Fruit fly (Drosophila melanogaster) whole organism, embryonic: ENCODE results near the gene CG13840.

ENCODE experiments used
- Bgb ChIP-seq: fragments of 200-800 bp; sonication (Bioruptor generic); IDR thresholded peaks from 2 replicates; pipeline ENCODE4 v1.3.6; 2022; ENCODE audit warnings: missing biosample characterization, missing genetic modification characterization; ENCODE audit not compliant: partially characterized antibody
- CG10267 ChIP-seq: fragments of 200-800 bp; sonication (Bioruptor generic); optimal IDR thresholded peaks from 2 replicates; lab custom pipeline; 2018; ENCODE audit warnings: missing biosample characterization, mild to moderate bottlenecking, missing genetic modification characterization, moderate library complexity
- CG10366 ChIP-seq: fragments of 200-800 bp; sonication (Bioruptor generic); IDR thresholded peaks from 2 replicates; pipeline ENCODE4 v1.3.6; 2022; ENCODE audit warnings: missing biosample characterization, missing genetic modification characterization
- CG11398 ChIP-seq: fragments of 200-800 bp; sonication (Bioruptor generic); optimal IDR thresholded peaks from 2 replicates; lab custom pipeline; 2016; ENCODE audit warnings: missing biosample characterization, missing genetic modification characterization
- CG12071 ChIP-seq: fragments of 200-800 bp; sonication (Bioruptor generic); optimal IDR thresholded peaks from 3 replicates; lab custom pipeline; 2018; ENCODE audit warnings: missing biosample characterization, mild to moderate bottlenecking, missing genetic modification characterization
- CG12155 ChIP-seq: fragments of 200-800 bp; sonication (Bioruptor generic); optimal IDR thresholded peaks from 3 replicates; lab custom pipeline; 2016; ENCODE audit warnings: missing biosample characterization, missing genetic modification characterization
- CG12219 ChIP-seq: fragments of 200-800 bp; sonication (Bioruptor generic); optimal IDR thresholded peaks from 3 replicates; lab custom pipeline; 2018; ENCODE audit warnings: missing biosample characterization, mild to moderate bottlenecking, missing genetic modification characterization
- CG12299 ChIP-seq: fragments of 200-800 bp; sonication (Bioruptor generic); optimal IDR thresholded peaks from 2 replicates; lab custom pipeline; 2018; ENCODE audit warnings: missing biosample characterization, mild to moderate bottlenecking, missing genetic modification characterization
- CG13894 ChIP-seq: fragments of 200-800 bp; sonication (Bioruptor generic); optimal IDR thresholded peaks from 3 replicates; lab custom pipeline; 2018; ENCODE audit warnings: missing biosample characterization, mild to moderate bottlenecking, missing genetic modification characterization, moderate library complexity
- CG14014 ChIP-seq: fragments of 200-800 bp; sonication (Bioruptor generic); IDR thresholded peaks from 2 replicates; pipeline ENCODE4 v1.3.6; 2022; ENCODE audit warnings: missing biosample characterization, missing genetic modification characterization
- CG16813 ChIP-seq: fragments of 200-800 bp; sonication (Bioruptor generic); IDR thresholded peaks from 3 replicates; pipeline ENCODE4 v1.3.6; 2022; ENCODE audit warnings: missing biosample characterization, missing genetic modification characterization; ENCODE audit not compliant: partially characterized antibody
- CG17385 ChIP-seq: fragments of 200-800 bp; sonication (Bioruptor generic); optimal IDR thresholded peaks from 3 replicates; lab custom pipeline; 2018; ENCODE audit warnings: missing biosample characterization, mild to moderate bottlenecking, missing genetic modification characterization
- CG17829 ChIP-seq: fragments of 200-800 bp; optimal IDR thresholded peaks from 2 replicates; lab custom pipeline; 2019; ENCODE audit warnings: missing biosample characterization, mild to moderate bottlenecking, missing genetic modification characterization, moderate library complexity
- CG17912 ChIP-seq: fragments of 200-800 bp; sonication (Bioruptor generic); optimal IDR thresholded peaks from 2 replicates; lab custom pipeline; 2018; ENCODE audit warnings: missing biosample characterization, mild to moderate bottlenecking, missing genetic modification characterization
- CG18262 ChIP-seq: fragments of 200-800 bp; optimal IDR thresholded peaks from 3 replicates; lab custom pipeline; 2019; ENCODE audit warnings: missing biosample characterization, mild to moderate bottlenecking, missing genetic modification characterization, moderate library complexity
- CG2712 ChIP-seq: fragments of 200-800 bp; optimal IDR thresholded peaks from 3 replicates; lab custom pipeline; 2019; ENCODE audit warnings: missing biosample characterization, mild to moderate bottlenecking, missing genetic modification characterization, moderate library complexity
- CG31365 ChIP-seq: fragments of 200-800 bp; sonication (Bioruptor generic); optimal IDR thresholded peaks from 2 replicates; lab custom pipeline; 2018; ENCODE audit warnings: missing biosample characterization, mild to moderate bottlenecking, missing genetic modification characterization
- CG31441 ChIP-seq: fragments of 200-800 bp; sonication (Bioruptor generic); IDR thresholded peaks from 2 replicates; pipeline ENCODE4 v1.3.6; 2022; ENCODE audit warnings: missing biosample characterization, missing genetic modification characterization
- CG32532 ChIP-seq: fragments of 200-800 bp; sonication (Bioruptor generic); IDR thresholded peaks from 2 replicates; pipeline ENCODE4 v1.3.6; 2022; ENCODE audit warnings: missing biosample characterization, missing genetic modification characterization
- CG6254 ChIP-seq: fragments of 200-800 bp; sonication (Bioruptor generic); optimal IDR thresholded peaks from 3 replicates; lab custom pipeline; 2017; ENCODE audit warnings: mild to moderate bottlenecking, missing biosample characterization, missing genetic modification reagents, missing genetic modification characterization
- CG6689 ChIP-seq: fragments of 200-800 bp; sonication (Bioruptor generic); IDR thresholded peaks from 2 replicates; pipeline ENCODE4 v1.3.6; 2022; ENCODE audit warnings: missing biosample characterization, missing genetic modification characterization
- CG8359 ChIP-seq: fragments of 200-800 bp; sonication (Bioruptor generic); optimal IDR thresholded peaks from 2 replicates; lab custom pipeline; 2017; ENCODE audit warnings: missing biosample characterization, mild to moderate bottlenecking, missing genetic modification characterization, borderline replicate concordance
- CG9215 ChIP-seq: fragments of 200-800 bp; sonication (Bioruptor generic); IDR thresholded peaks from 2 replicates; pipeline ENCODE4 v1.3.6; 2022; ENCODE audit warnings: missing biosample characterization, missing genetic modification characterization
- CG9932 ChIP-seq: fragments of 200-800 bp; sonication (Bioruptor generic); IDR thresholded peaks from 2 replicates; pipeline ENCODE4 v1.3.6; 2022; ENCODE audit warnings: missing biosample characterization, missing genetic modification characterization
- CrebB ChIP-seq: fragments of 200-800 bp; sonication (Bioruptor generic); optimal IDR thresholded peaks from 3 replicates; lab custom pipeline; 2018; ENCODE audit warnings: missing biosample characterization, mild to moderate bottlenecking, missing genetic modification characterization
- Dbx ChIP-seq: fragments of 200-800 bp; sonication (Bioruptor generic); IDR thresholded peaks from 3 replicates; pipeline ENCODE4 v1.3.6; 2022; ENCODE audit warnings: missing biosample characterization, missing genetic modification characterization
- Drgx ChIP-seq: fragments of 200-800 bp; sonication (Bioruptor generic); IDR thresholded peaks from 2 replicates; pipeline ENCODE4 v1.3.6; 2022; ENCODE audit warnings: missing biosample characterization, missing genetic modification characterization
- Hand ChIP-seq: fragments of 200-800 bp; sonication (Bioruptor generic); optimal IDR thresholded peaks from 2 replicates; lab custom pipeline; 2017; ENCODE audit warnings: mild to moderate bottlenecking, missing biosample characterization, missing genetic modification reagents, missing genetic modification characterization
- Hr78 ChIP-seq, 2 experiments: fragments of 200-800 bp in 1 of 2; fragments of >200 bp in 1 of 2; sonication (Bioruptor generic) in 1 of 2; optimal IDR thresholded peaks; 2 replicates each; lab custom pipeline; 2017 to 2019; ENCODE audit warnings: missing biosample characterization in 2 of 2, missing genetic modification characterization in 2 of 2, mild to moderate bottlenecking in 1 of 2, moderate library complexity in 1 of 2
- Kr ChIP-seq: fragments of 200-800 bp; sonication (Bioruptor generic); optimal IDR thresholded peaks from 2 replicates; lab custom pipeline; 2017; ENCODE audit warnings: missing biosample characterization, mild to moderate bottlenecking, missing genetic modification characterization
- Nf-YC ChIP-seq: fragments of 200-800 bp; optimal IDR thresholded peaks from 3 replicates; lab custom pipeline; 2019; ENCODE audit warnings: missing biosample characterization, mild to moderate bottlenecking, missing genetic modification characterization, moderate library complexity
- PHDP ChIP-seq: fragments of 200-800 bp; sonication (Bioruptor generic); optimal IDR thresholded peaks from 3 replicates; lab custom pipeline; 2018; ENCODE audit warnings: missing biosample characterization, mild to moderate bottlenecking, missing genetic modification characterization, moderate library complexity
- Rx ChIP-seq: fragments of 200-800 bp; sonication (Bioruptor generic); IDR thresholded peaks from 2 replicates; pipeline ENCODE4 v1.3.6; 2022; ENCODE audit warnings: missing biosample characterization, missing genetic modification characterization
- Six4 ChIP-seq: fragments of 200-800 bp; sonication (Bioruptor generic); optimal IDR thresholded peaks from 2 replicates; lab custom pipeline; 2016; ENCODE audit warnings: missing biosample characterization, missing genetic modification characterization
- Stat92E ChIP-seq, 3 experiments: fragments of >200 bp in 2 of 3; fragments of 200-800 bp in 1 of 3; sonication (Bioruptor generic) in 1 of 3; optimal IDR thresholded peaks; 2 replicates each; lab custom pipeline; 2017 to 2019; ENCODE audit warnings: missing biosample characterization in 3 of 3, missing genetic modification characterization in 3 of 3, mild to moderate bottlenecking in 1 of 3, moderate library complexity in 1 of 3
- TFAM ChIP-seq: fragments of 200-800 bp; sonication (Bioruptor generic); optimal IDR thresholded peaks from 2 replicates; lab custom pipeline; 2017; ENCODE audit warnings: missing biosample characterization, missing genetic modification characterization, inconsistent platforms
- aop ChIP-seq: fragments of 200-800 bp; sonication (Bioruptor generic); IDR thresholded peaks from 2 replicates; pipeline ENCODE4 v1.3.6; 2022; ENCODE audit warnings: missing biosample characterization, missing genetic modification characterization
- ato ChIP-seq: fragments of 200-800 bp; sonication (Bioruptor generic); IDR thresholded peaks from 2 replicates; pipeline ENCODE4 v1.3.6; 2022; ENCODE audit warnings: missing biosample characterization, missing genetic modification characterization; ENCODE audit not compliant: partially characterized antibody
- bowl ChIP-seq: fragments of 200-800 bp; sonication (Bioruptor generic); IDR thresholded peaks from 2 replicates; pipeline ENCODE4 v1.3.6; 2022; ENCODE audit warnings: missing biosample characterization, missing genetic modification characterization
- corto ChIP-seq: fragments of 200-800 bp; sonication (Bioruptor generic); optimal IDR thresholded peaks from 2 replicates; lab custom pipeline; 2016; ENCODE audit warnings: missing biosample characterization, mild to moderate bottlenecking, missing genetic modification characterization, moderate library complexity
- dan ChIP-seq: fragments of 200-800 bp; sonication (Bioruptor generic); IDR thresholded peaks from 2 replicates; pipeline ENCODE4 v1.3.6; 2022; ENCODE audit warnings: missing biosample characterization, missing genetic modification characterization
- hkb ChIP-seq, 2 experiments: fragments of 200-800 bp in 1 of 2; fragments of >200 bp in 1 of 2; sonication (Bioruptor generic) in 1 of 2; IDR thresholded peaks in 1 of 2; optimal IDR thresholded peaks in 1 of 2; 2 replicates each; pipeline versions ENCODE4 v1.3.6 to Lab custom; 2017 to 2022; ENCODE audit warnings: missing biosample characterization in 1 of 2, missing genetic modification characterization in 1 of 2
- ind ChIP-seq: fragments of 200-800 bp; sonication (Bioruptor generic); optimal IDR thresholded peaks from 3 replicates; lab custom pipeline; 2016; ENCODE audit warnings: missing biosample characterization, missing genetic modification characterization
- sd ChIP-seq: fragments of 200-800 bp; sonication (Bioruptor generic); optimal IDR thresholded peaks from 3 replicates; lab custom pipeline; 2018; ENCODE audit warnings: missing biosample characterization, mild to moderate bottlenecking, missing genetic modification characterization, moderate library complexity
- sim ChIP-seq: fragments of 200-800 bp; sonication (Bioruptor generic); IDR thresholded peaks from 2 replicates; pipeline ENCODE4 v1.3.6; 2022; ENCODE audit warnings: missing biosample characterization, missing genetic modification characterization
- sr ChIP-seq: fragments of 200-800 bp; sonication (Bioruptor generic); IDR thresholded peaks from 3 replicates; pipeline ENCODE4 v1.3.6; 2022; ENCODE audit warnings: missing biosample characterization, missing genetic modification characterization
- sug ChIP-seq: fragments of 200-800 bp; optimal IDR thresholded peaks from 2 replicates; lab custom pipeline; 2019; ENCODE audit warnings: missing biosample characterization, mild to moderate bottlenecking, missing genetic modification characterization, moderate library complexity
- tap ChIP-seq: fragments of 200-800 bp; optimal IDR thresholded peaks from 3 replicates; lab custom pipeline; 2019; ENCODE audit warnings: missing biosample characterization, mild to moderate bottlenecking, missing genetic modification characterization, moderate library complexity
- wek ChIP-seq: fragments of 200-800 bp; sonication (Bioruptor generic); optimal IDR thresholded peaks from 3 replicates; lab custom pipeline; 2018; ENCODE audit warnings: missing biosample characterization, mild to moderate bottlenecking, missing genetic modification characterization, moderate library complexity

The CG13840 gene

dm6 chr3R:22781412-22781811, 34.6 kb downstream of the CG13840 start (continued):
- TF ChIP-seq CG16813 (no peak), wek (GFP tag; lab: Kevin White, UChicago) (no peak), Bgb (no peak; the same call in 1 of the 2 replicates), CG9932 (no peak), PHDP (peak; percentile 11), dan (GFP tag; lab: Robert Waterston, UW) (no peak), corto (GFP tag; lab: Kevin White, UChicago) (peak; percentile 28), tap (tag; lab: Kevin White, UChicago) (no peak), CG12155 (GFP tag; lab: Kevin White, UChicago) (no peak), CG31441 (GFP tag; lab: Robert Waterston, UW) (0 out of 2 replicates have a peak, but pooled peaks have one; percentile 17), Dbx (GFP tag; lab: Robert Waterston, UW) (peak; percentile 36; the same call in 2 of the 3 replicates), aop (GFP tag; lab: Robert Waterston, UW) (no peak), CG12071 (GFP tag; lab: Kevin White, UChicago) (peak; percentile 27), Rx (GFP tag; lab: Robert Waterston, UW) (no peak), Hr78 (GFP tag; optimal IDR thresholded peaks at IDR 0.05; lab: Kevin White, UChicago) (peak in 1 of 2 experiments; percentile 3), CG6254 (peak; percentile 28), CG32532 (GFP tag; lab: Robert Waterston, UW) (peak; percentile 63), ind (GFP tag; lab: Kevin White, UChicago) (no peak), CG31365 (no peak), CG6689 (GFP tag; lab: Robert Waterston, UW) (no peak), Hand (GFP tag; lab: Kevin White, UChicago) (peak; percentile 34), CG17829 (peak; percentile 7), CG10366 (GFP tag; lab: Robert Waterston, UW) (peak; percentile 30; the same call in 1 of the 2 replicates), CG11398 (GFP tag; lab: Kevin White, UChicago) (no peak), CG10267 (no peak), CG14014 (GFP tag; lab: Robert Waterston, UW) (peak; percentile 53; the same call in 1 of the 2 replicates), ato (no peak), CG9215 (GFP tag; lab: Robert Waterston, UW) (no peak), CG17385 (GFP tag; lab: Kevin White, UChicago) (peak; percentile 29), Nf-YC (tag; lab: Kevin White, UChicago) (peak; percentile 18), CG18262 (tag; lab: Kevin White, UChicago) (peak; percentile 2), CrebB (peak; percentile 11), sim (GFP tag; lab: Robert Waterston, UW) (no peak), bowl (GFP tag; lab: Robert Waterston, UW) (peak; percentile 58; the same call in 1 of the 2 replicates), sd (tag; lab: Kevin White, UChicago) (peak; percentile 22), Kr (GFP tag; lab: Kevin White, UChicago) (no peak), sr (GFP tag; lab: Robert Waterston, UW) (no peak), CG2712 (peak; percentile 0), Stat92E (GFP tag; optimal IDR thresholded peaks at IDR 0.05; lab: Kevin White, UChicago) (peak in 1 of 3 experiments; percentile 36), CG12299 (tag; lab: Kevin White, UChicago) (no peak), Drgx (GFP tag; lab: Robert Waterston, UW) (peak; percentile 80), TFAM (GFP tag; lab: Kevin White, UChicago) (no peak), CG13894 (no peak), CG8359 (GFP tag; lab: Kevin White, UChicago) (no peak), hkb (optimal IDR thresholded peaks at IDR 0.05; lab: Kevin White, UChicago) (no peak), hkb (GFP tag; IDR thresholded peaks at IDR 0.05; lab: Robert Waterston, UW) (peak; percentile 47; the same call in 1 of the 2 replicates), sug (peak; percentile 5), CG12219 (GFP tag; lab: Kevin White, UChicago) (peak; percentile 28), Six4 (no peak), CG17912 (GFP tag; lab: Kevin White, UChicago) (no peak)
